Worm (Caenorhabditis elegans) whole organism, L3 larva: ENCODE measurements around the gene scl-9.

Experiments
- R02D3.7 ChIP-seq: fragments of 150-350 bp; optimal IDR thresholded peaks from 2 replicates; lab custom pipeline; 2014; ENCODE audit warnings: missing biosample characterization, missing genetic modification characterization
- ama-1 ChIP-seq: fragments of 150-350 bp; optimal IDR thresholded peaks from 2 replicates; lab custom pipeline; 2018
- egl-27 ChIP-seq: sonication (generic microtip); optimal IDR thresholded peaks from 4 replicates; lab custom pipeline; 2017; ENCODE audit warnings: missing biosample characterization, missing genetic modification reagents, missing genetic modification characterization
- egl-5 ChIP-seq: fragments of 150-350 bp; optimal IDR thresholded peaks from 2 replicates; lab custom pipeline; 2017; ENCODE audit warnings: missing biosample characterization, missing genetic modification reagents, missing genetic modification characterization, inconsistent platforms
- elt-1 ChIP-seq: fragments of 150-350 bp; optimal IDR thresholded peaks from 2 replicates; lab custom pipeline; 2014; ENCODE audit warnings: missing biosample characterization, missing genetic modification characterization
- elt-2 ChIP-seq: sonication (generic microtip); optimal IDR thresholded peaks from 2 replicates; lab custom pipeline; 2016; ENCODE audit warnings: missing genetic modification reagents, mild to moderate bottlenecking, missing genetic modification characterization, missing compliant biosample characterization
- elt-3 ChIP-seq, 3 experiments: fragments of 150-350 bp in 1 of 3; sonication (generic microtip) in 2 of 3; optimal IDR thresholded peaks; 2 replicates in 2 of 3; 4 replicates in 1 of 3; lab custom pipeline; 2014 to 2017; ENCODE audit warnings: missing biosample characterization in 3 of 3, missing genetic modification characterization in 3 of 3
- fkh-10 ChIP-seq: sonication (generic microtip); optimal IDR thresholded peaks from 2 replicates; lab custom pipeline; 2017; ENCODE audit warnings: missing biosample characterization, missing genetic modification reagents, missing genetic modification characterization
- fos-1 ChIP-seq: fragments of 150-350 bp; optimal IDR thresholded peaks from 2 replicates; lab custom pipeline; 2014; ENCODE audit warnings: missing biosample characterization, missing genetic modification characterization
- hmg-11 ChIP-seq: sonication (generic microtip); optimal IDR thresholded peaks from 2 replicates; lab custom pipeline; 2016; ENCODE audit warnings: missing genetic modification characterization, missing compliant biosample characterization
- lin-15B ChIP-seq: fragments of 150-350 bp; optimal IDR thresholded peaks from 2 replicates; lab custom pipeline; 2014; ENCODE audit warnings: missing biosample characterization, missing genetic modification characterization
- lin-39 ChIP-seq: fragments of 150-350 bp; optimal IDR thresholded peaks from 2 replicates; lab custom pipeline; 2018; ENCODE audit warnings: missing biosample characterization, missing genetic modification reagents, missing genetic modification characterization
- lsy-12 ChIP-seq: sonication (generic microtip); optimal IDR thresholded peaks from 2 replicates; lab custom pipeline; 2016; ENCODE audit warnings: mild to moderate bottlenecking, missing genetic modification characterization, missing compliant biosample characterization
- mdl-1 ChIP-seq: fragments of 150-350 bp; optimal IDR thresholded peaks from 2 replicates; lab custom pipeline; 2014; ENCODE audit warnings: missing biosample characterization, missing genetic modification characterization
- mml-1 ChIP-seq: fragments of 150-350 bp; sonication (generic microtip); optimal IDR thresholded peaks from 3 replicates; lab custom pipeline; 2014; ENCODE audit warnings: missing biosample characterization, missing genetic modification characterization
- nhr-12 ChIP-seq: fragments of 150-350 bp; optimal IDR thresholded peaks from 2 replicates; lab custom pipeline; 2014; ENCODE audit warnings: missing biosample characterization, missing genetic modification characterization
- nhr-23 ChIP-seq: fragments of 150-350 bp; optimal IDR thresholded peaks from 2 replicates; lab custom pipeline; 2014; ENCODE audit warnings: missing biosample characterization, missing genetic modification reagents, missing genetic modification characterization
- nhr-25 ChIP-seq: sonication (generic microtip); optimal IDR thresholded peaks from 2 replicates; lab custom pipeline; 2017; ENCODE audit warnings: missing biosample characterization, missing genetic modification characterization
- nhr-28 ChIP-seq: fragments of 150-350 bp; optimal IDR thresholded peaks from 2 replicates; lab custom pipeline; 2014; ENCODE audit warnings: missing biosample characterization, missing genetic modification characterization
- nhr-67 ChIP-seq: fragments of 150-350 bp; optimal IDR thresholded peaks from 2 replicates; lab custom pipeline; 2014; ENCODE audit warnings: missing biosample characterization, missing genetic modification characterization
- nhr-76 ChIP-seq: fragments of 150-350 bp; sonication (generic microtip); optimal IDR thresholded peaks from 5 replicates; lab custom pipeline; 2014; ENCODE audit warnings: missing biosample characterization, missing genetic modification characterization
- pqm-1 ChIP-seq: fragments of 150-350 bp; optimal IDR thresholded peaks from 2 replicates; lab custom pipeline; 2017; ENCODE audit warnings: missing biosample characterization, missing genetic modification characterization, inconsistent platforms
- sea-2 ChIP-seq: fragments of 150-350 bp; sonication (generic microtip); optimal IDR thresholded peaks from 4 replicates; lab custom pipeline; 2014; ENCODE audit warnings: missing biosample characterization, missing genetic modification reagents, missing genetic modification characterization
- tbx-2 ChIP-seq: sonication (generic microtip); optimal IDR thresholded peaks from 2 replicates; lab custom pipeline; 2016; ENCODE audit warnings: mild to moderate bottlenecking, missing genetic modification characterization, missing compliant biosample characterization
- unc-39 ChIP-seq: sonication (generic microtip); optimal IDR thresholded peaks from 4 replicates; lab custom pipeline; 2017; ENCODE audit warnings: missing biosample characterization, missing genetic modification characterization
- unc-62 ChIP-seq: fragments of 150-350 bp; sonication (generic microtip); optimal IDR thresholded peaks from 4 replicates; lab custom pipeline; 2014; ENCODE audit warnings: missing biosample characterization, missing genetic modification reagents, missing genetic modification characterization
- zag-1 ChIP-seq: fragments of 150-350 bp; optimal IDR thresholded peaks from 2 replicates; lab custom pipeline; 2014; ENCODE audit warnings: missing biosample characterization, missing genetic modification characterization

Gene scl-9

ce11 chrIV:13046848-13047247 is at the start of gene scl-9:
Gene scl-9 (plus strand): TSS chrIV:13047148.
- TF ChIP-seq lin-39 (tag; lab: Kevin White, UChicago), result no peak
- TF ChIP-seq unc-39 (tag; lab: Kevin White, UChicago), result no peak
- no peak for TF ChIP-seq mdl-1 (tag; lab: Kevin White, UChicago)
- no peak for TF ChIP-seq fos-1 (tag; lab: Kevin White, UChicago)
- no peak for TF ChIP-seq egl-27 (tag; lab: Kevin White, UChicago)
- TF ChIP-seq ama-1, result no peak
- TF ChIP-seq R02D3.7 (tag; lab: Kevin White, UChicago), result no peak
- no peak for TF ChIP-seq sea-2 (GFP tag; lab: Kevin White, UChicago)
- TF ChIP-seq nhr-12 (tag; lab: Kevin White, UChicago), result no peak
- TF ChIP-seq lsy-12, result no peak
- TF ChIP-seq, all 47 proteins: peak for 0

ce11 chrIV:12997560-12997959 is 49.4 kb upstream of the scl-9 start:
- TF ChIP-seq R02D3.7 (tag; lab: Kevin White, UChicago) (no peak), elt-3 (tag; optimal IDR thresholded peaks at IDR 0.05; lab: Kevin White, UChicago) (peak in 1 of 3 experiments; percentile 8), pqm-1 (tag; lab: Kevin White, UChicago) (no peak), nhr-28 (tag; lab: Kevin White, UChicago) (no peak), tbx-2 (tag; lab: Kevin White, UChicago) (no peak), nhr-76 (tag; lab: Kevin White, UChicago) (no peak), mml-1 (tag; lab: Kevin White, UChicago) (no peak), nhr-23 (tag; lab: Kevin White, UChicago) (peak; percentile 35)

- TF ChIP-seq nhr-23 (tag; lab: Kevin White, UChicago) (peak; percentile 29), hmg-11 (tag; lab: Kevin White, UChicago) (no peak), egl-27 (tag; lab: Kevin White, UChicago) (no peak)
These were observed 47.9 kb upstream of the scl-9 start for ce11 chrIV:12999087-12999486.

- TF ChIP-seq elt-2 (tag; lab: Kevin White, UChicago) (peak; percentile 77), unc-62 (GFP tag; lab: Kevin White, UChicago) (no peak), pqm-1 (tag; lab: Kevin White, UChicago) (peak; percentile 66)
- TF ChIP-seq, all 47 proteins: peak for 2
These were observed 38.3 kb upstream of the scl-9 start, which contains the start of gene mbk-2 for ce11 chrIV:13008405-13009208. Gene mbk-2 (plus strand): TSS chrIV:13009158.

- TF ChIP-seq elt-3 (tag; optimal IDR thresholded peaks at IDR 0.05; lab: Kevin White, UChicago) (no peak), nhr-67 (tag; lab: Kevin White, UChicago) (no peak), egl-27 (tag; lab: Kevin White, UChicago) (no peak), mml-1 (tag; lab: Kevin White, UChicago) (no peak), fkh-10 (GFP tag; lab: Kevin White, UChicago) (no peak), zag-1 (tag; lab: Kevin White, UChicago) (no peak), fos-1 (tag; lab: Kevin White, UChicago) (no peak), hmg-11 (tag; lab: Kevin White, UChicago) (no peak)
These were observed 37.4 kb upstream of the scl-9 start for ce11 chrIV:13009507-13009906.

ce11 chrIV:13013231-13013630 is 33.7 kb upstream of the scl-9 start:
- TF ChIP-seq elt-3 (tag; optimal IDR thresholded peaks at IDR 0.05; lab: Kevin White, UChicago) (no peak), pqm-1 (tag; lab: Kevin White, UChicago) (no peak), R02D3.7 (tag; lab: Kevin White, UChicago) (no peak), nhr-25 (tag; lab: Kevin White, UChicago) (peak; percentile 59), elt-1 (tag; lab: Kevin White, UChicago) (peak; percentile 52), lin-15B (tag; lab: Kevin White, UChicago) (no peak), egl-5 (tag; lab: Kevin White, UChicago) (peak; percentile 62)
